Worm (Caenorhabditis elegans) whole organism, L4 larva: ENCODE data around the gene srx-125.

Source experiments
- D1046.2 ChIP-seq: fragments of 200-800 bp; sonication (Bioruptor generic); IDR thresholded peaks from 2 replicates; pipeline ENCODE4 v1.3.6; 2022; ENCODE audit warnings: missing genetic modification characterization, missing compliant biosample characterization
- R02D3.7 ChIP-seq: fragments of 150-350 bp; sonication (generic microtip); optimal IDR thresholded peaks from 3 replicates; lab custom pipeline; 2014; ENCODE audit warnings: missing biosample characterization, missing genetic modification characterization
- ZK546.5 ChIP-seq, 2 experiments: sonication (generic microtip); optimal IDR thresholded peaks; 2 replicates each; lab custom pipeline; 2017; ENCODE audit warnings: missing biosample characterization in 2 of 2, missing genetic modification characterization in 2 of 2
- aha-1 ChIP-seq: fragments of 150-350 bp; peaks from one replicate; lab custom pipeline; 2014; ENCODE audit warnings: missing biosample characterization, missing genetic modification characterization
- attf-4 ChIP-seq: sonication (generic microtip); optimal IDR thresholded peaks from 3 replicates; lab custom pipeline; 2017; ENCODE audit warnings: missing biosample characterization, missing genetic modification characterization
- ceh-20 ChIP-seq: fragments of 200-800 bp; sonication (Bioruptor generic); IDR thresholded peaks from 2 replicates; pipeline ENCODE4 v1.3.6; 2022; ENCODE audit warnings: missing genetic modification reagents, missing genetic modification characterization, missing compliant biosample characterization
- ceh-32 ChIP-seq: sonication (generic microtip); optimal IDR thresholded peaks from 2 replicates; lab custom pipeline; 2016; ENCODE audit warnings: mild to moderate bottlenecking, missing genetic modification characterization, missing compliant biosample characterization; ENCODE audit not compliant: poor library complexity
- ceh-44 ChIP-seq: fragments of 200-800 bp; sonication (Bioruptor generic); IDR thresholded peaks from 2 replicates; pipeline ENCODE4 v1.3.6; 2022; ENCODE audit warnings: missing genetic modification reagents, missing genetic modification characterization, missing compliant biosample characterization
- ceh-62 ChIP-seq: sonication (generic microtip); optimal IDR thresholded peaks from 2 replicates; lab custom pipeline; 2017; ENCODE audit warnings: missing biosample characterization, missing genetic modification characterization
- ctbp-1 ChIP-seq: fragments of 200-800 bp; sonication (Bioruptor generic); IDR thresholded peaks from 2 replicates; pipeline ENCODE4 v1.3.6; 2022; ENCODE audit warnings: missing genetic modification reagents, missing genetic modification characterization, missing compliant biosample characterization
- daf-12 ChIP-seq: fragments of 150-350 bp; optimal IDR thresholded peaks from 2 replicates; lab custom pipeline; 2014; ENCODE audit warnings: missing biosample characterization, missing genetic modification reagents, missing genetic modification characterization
- daf-19 ChIP-seq: fragments of 200-800 bp; sonication (Bioruptor generic); conservative IDR thresholded peaks from 2 replicates; pipeline ENCODE4 v1.3.6; 2022; ENCODE audit warnings: missing genetic modification characterization, missing compliant biosample characterization
- dmd-9 ChIP-seq: fragments of 200-800 bp; sonication (Bioruptor generic); IDR thresholded peaks from 2 replicates; pipeline ENCODE4 v1.3.6; 2022; ENCODE audit warnings: missing genetic modification reagents, missing genetic modification characterization, missing compliant biosample characterization
- duxl-1 ChIP-seq: sonication (generic microtip); optimal IDR thresholded peaks from 2 replicates; lab custom pipeline; 2016; ENCODE audit warnings: mild to moderate bottlenecking, missing genetic modification characterization, moderate library complexity, missing compliant biosample characterization; ENCODE audit not compliant: poor library complexity
- egl-43 ChIP-seq: fragments of 200-800 bp; sonication (Bioruptor generic); IDR thresholded peaks from 2 replicates; pipeline ENCODE4 v1.3.6; 2022; ENCODE audit warnings: missing genetic modification reagents, missing genetic modification characterization, missing compliant biosample characterization
- gei-8 ChIP-seq: fragments of 200-800 bp; sonication (Bioruptor generic); optimal IDR thresholded peaks from 2 replicates; lab custom pipeline; 2018; ENCODE audit warnings: mild to moderate bottlenecking, missing genetic modification characterization, missing compliant biosample characterization
- hif-1 ChIP-seq, 2 experiments: sonication (generic microtip); optimal IDR thresholded peaks; 2 replicates each; lab custom pipeline; 2016 to 2017; ENCODE audit warnings: missing compliant biosample characterization in 2 of 2, missing genetic modification characterization in 2 of 2, missing genetic modification reagents in 2 of 2, missing genotype in 2 of 2, mild to moderate bottlenecking in 1 of 2
- hlh-11 ChIP-seq: fragments of 200-800 bp; sonication (Bioruptor generic); optimal IDR thresholded peaks from 2 replicates; lab custom pipeline; 2018; ENCODE audit warnings: mild to moderate bottlenecking, missing genetic modification characterization, missing compliant biosample characterization
- hmg-1.1 ChIP-seq: fragments of 200-800 bp; sonication (Bioruptor generic); IDR thresholded peaks from 2 replicates; pipeline ENCODE4 v1.3.6; 2022; ENCODE audit warnings: missing genetic modification reagents, missing genetic modification characterization, missing compliant biosample characterization
- lim-7 ChIP-seq: fragments of 200-800 bp; sonication (Bioruptor generic); IDR thresholded peaks from 2 replicates; pipeline ENCODE4 v1.3.6; 2022; ENCODE audit warnings: missing genetic modification characterization, missing compliant biosample characterization
- lin-13 ChIP-seq: fragments of 150-350 bp; optimal IDR thresholded peaks from 2 replicates; lab custom pipeline; 2014; ENCODE audit warnings: missing biosample characterization, missing genetic modification reagents, missing genetic modification characterization
- lin-39 ChIP-seq: fragments of 150-350 bp; optimal IDR thresholded peaks from 2 replicates; lab custom pipeline; 2014; ENCODE audit warnings: missing biosample characterization, missing genetic modification reagents, missing genetic modification characterization
- lsy-2 ChIP-seq, 2 experiments: fragments of 150-350 bp in 1 of 2; sonication (generic microtip) in 1 of 2; optimal IDR thresholded peaks; 2 replicates each; lab custom pipeline; 2014 to 2017; ENCODE audit warnings: missing biosample characterization in 2 of 2, missing genetic modification characterization in 2 of 2
- mdl-1 ChIP-seq, 2 experiments: fragments of 150-350 bp in 1 of 2; sonication (generic microtip) in 1 of 2; optimal IDR thresholded peaks; 2 replicates each; lab custom pipeline; 2014 to 2017; ENCODE audit warnings: missing biosample characterization in 2 of 2, missing genetic modification characterization in 2 of 2
- mep-1 ChIP-seq: fragments of 150-350 bp; sonication (generic microtip); optimal IDR thresholded peaks from 3 replicates; lab custom pipeline; 2014; ENCODE audit warnings: missing biosample characterization, missing genetic modification characterization
- mxl-2 ChIP-seq: fragments of 200-800 bp; sonication (Bioruptor generic); conservative IDR thresholded peaks from 2 replicates; pipeline ENCODE4 v1.3.6; 2022; ENCODE audit warnings: missing genetic modification reagents, missing genetic modification characterization, missing compliant biosample characterization
- mxl-3 ChIP-seq: fragments of 200-800 bp; sonication (Bioruptor generic); optimal IDR thresholded peaks from 2 replicates; lab custom pipeline; 2018; ENCODE audit warnings: mild to moderate bottlenecking, missing genetic modification characterization, missing compliant biosample characterization
- nhr-11 ChIP-seq: fragments of 150-350 bp; optimal IDR thresholded peaks from 2 replicates; lab custom pipeline; 2014; ENCODE audit warnings: missing biosample characterization, missing genetic modification characterization
- nhr-111 ChIP-seq: fragments of 200-800 bp; sonication (Bioruptor generic); optimal IDR thresholded peaks from 2 replicates; lab custom pipeline; 2018; ENCODE audit warnings: mild to moderate bottlenecking, missing genetic modification characterization, missing compliant biosample characterization
- nhr-28 ChIP-seq: fragments of 150-350 bp; optimal IDR thresholded peaks from 2 replicates; lab custom pipeline; 2014; ENCODE audit warnings: missing biosample characterization, missing genetic modification characterization
- nhr-41 ChIP-seq: fragments of 200-800 bp; sonication (Bioruptor generic); IDR thresholded peaks from 2 replicates; pipeline ENCODE4 v1.3.6; 2022; ENCODE audit warnings: missing genetic modification reagents, missing genetic modification characterization, missing compliant biosample characterization
- nhr-6 ChIP-seq: fragments of 150-350 bp; optimal IDR thresholded peaks from 2 replicates; lab custom pipeline; 2014; ENCODE audit warnings: missing biosample characterization, missing genetic modification characterization
- nhr-77 ChIP-seq: fragments of 150-350 bp; optimal IDR thresholded peaks from 2 replicates; lab custom pipeline; 2014; ENCODE audit warnings: missing biosample characterization, missing genetic modification characterization
- pha-4 ChIP-seq, 2 experiments: fragments of 150-350 bp in 1 of 2; fragments of 200-800 bp in 1 of 2; sonication (Bioruptor generic) in 1 of 2; IDR thresholded peaks in 1 of 2; optimal IDR thresholded peaks in 1 of 2; 2 replicates each; pipeline versions ENCODE4 v1.3.6 to Lab custom; 2014 to 2022; ENCODE audit warnings: missing genetic modification characterization in 2 of 2, missing genetic modification reagents in 2 of 2, missing biosample characterization in 1 of 2, missing compliant biosample characterization in 1 of 2
- rbr-2 ChIP-seq: sonication (generic microtip); optimal IDR thresholded peaks from 2 replicates; lab custom pipeline; 2016; ENCODE audit warnings: missing genotype, missing genetic modification characterization, missing compliant biosample characterization
- sdz-12 ChIP-seq: fragments of 200-800 bp; sonication (Bioruptor generic); optimal IDR thresholded peaks from 2 replicates; lab custom pipeline; 2018; ENCODE audit warnings: mild to moderate bottlenecking, missing genetic modification characterization, missing compliant biosample characterization
- set-16 ChIP-seq: fragments of 200-800 bp; sonication (Bioruptor generic); IDR thresholded peaks from 2 replicates; pipeline ENCODE4 v1.3.6; 2022; ENCODE audit warnings: missing genetic modification reagents, missing genetic modification characterization, missing compliant biosample characterization
- spr-3 ChIP-seq: fragments of 200-800 bp; sonication (Bioruptor generic); optimal IDR thresholded peaks from 2 replicates; lab custom pipeline; 2018; ENCODE audit warnings: mild to moderate bottlenecking, missing genetic modification characterization, missing compliant biosample characterization
- tra-1 ChIP-seq: fragments of 200-800 bp; sonication (Bioruptor generic); IDR thresholded peaks from 2 replicates; pipeline ENCODE4 v1.3.6; 2022; ENCODE audit warnings: missing genetic modification reagents, missing genetic modification characterization, missing compliant biosample characterization
- unc-39 ChIP-seq: sonication (generic microtip); optimal IDR thresholded peaks from 2 replicates; lab custom pipeline; 2017; ENCODE audit warnings: missing biosample characterization, missing genetic modification characterization
- unc-62 ChIP-seq, 3 experiments: fragments of 150-350 bp in 1 of 3; sonication (generic microtip); optimal IDR thresholded peaks in 2 of 3; peaks in 1 of 3; 1 replicate in 1 of 3; 2 replicates in 2 of 3; lab custom pipeline; 2014 to 2017; ENCODE audit warnings: missing biosample characterization in 3 of 3, missing genetic modification characterization in 3 of 3, missing genetic modification reagents in 3 of 3, missing genotype in 1 of 3
- zfp-3 ChIP-seq: fragments of 200-800 bp; sonication (Bioruptor generic); conservative IDR thresholded peaks from 2 replicates; pipeline ENCODE4 v1.3.6; 2022; ENCODE audit warnings: missing genetic modification reagents, missing genetic modification characterization, missing compliant biosample characterization
- zip-2 ChIP-seq: fragments of 150-350 bp; optimal IDR thresholded peaks from 2 replicates; lab custom pipeline; 2014; ENCODE audit warnings: missing biosample characterization, missing genetic modification characterization

Gene srx-125

ce11 chrV:13393333-13393803, 26.2 kb downstream of the srx-125 start:
- TF ChIP-seq zip-2 (no peak), nhr-6 (tag; lab: Kevin White, UChicago) (no peak), hmg-1.1 (GFP tag; lab: Robert Waterston, UW) (no peak), unc-39 (tag; lab: Kevin White, UChicago) (no peak), lsy-2 (tag; optimal IDR thresholded peaks at IDR 0.05; lab: Kevin White, UChicago) (no peak), hif-1 (tag; optimal IDR thresholded peaks at IDR 0.05; lab: Kevin White, UChicago) (peak in 1 of 2 experiments; percentile 8), ctbp-1 (GFP tag; lab: Robert Waterston, UW) (peak; percentile 41; the same call in 1 of the 2 replicates), ceh-20 (no peak), lin-13 (GFP tag; lab: Kevin White, UChicago) (no peak), egl-43 (GFP tag; lab: Robert Waterston, UW) (0 out of 2 replicates have a peak, but pooled peaks have one; percentile 15), gei-8 (GFP tag; lab: Kevin White, UChicago) (peak; percentile 8), ZK546.5 (tag; optimal IDR thresholded peaks at IDR 0.05; lab: Kevin White, UChicago) (no peak), daf-12 (no peak), spr-3 (GFP tag; lab: Kevin White, UChicago) (no peak), aha-1 (tag; lab: Kevin White, UChicago) (no peak), mdl-1 (tag; optimal IDR thresholded peaks at IDR 0.05; lab: Kevin White, UChicago) (peak in 1 of 2 experiments; percentile 56), tra-1 (GFP tag; lab: Robert Waterston, UW) (no peak), D1046.2 (GFP tag; lab: Robert Waterston, UW) (0 out of 2 replicates have a peak, but pooled peaks have one; percentile 9), duxl-1 (tag; lab: Kevin White, UChicago) (no peak), pha-4 (GFP tag; IDR thresholded peaks at IDR 0.05; lab: Robert Waterston, UW) (no peak), pha-4 (tag; optimal IDR thresholded peaks at IDR 0.05; lab: Kevin White, UChicago) (no peak), zfp-3 (no peak), set-16 (GFP tag; lab: Robert Waterston, UW) (peak; percentile 73), nhr-28 (tag; lab: Kevin White, UChicago) (peak; percentile 87), ceh-44 (GFP tag; lab: Robert Waterston, UW) (no peak), daf-19 (GFP tag; lab: Robert Waterston, UW) (no peak), unc-62 (GFP tag; optimal IDR thresholded peaks at IDR 0.05 in 1 of 2; lab: Kevin White, UChicago) (peak in 1 of 2 experiments; percentile 85), unc-62 (tag; optimal IDR thresholded peaks at IDR 0.05; lab: Kevin White, UChicago) (no peak), nhr-111 (GFP tag; lab: Kevin White, UChicago) (no peak), dmd-9 (GFP tag; lab: Robert Waterston, UW) (no peak), mxl-3 (GFP tag; lab: Kevin White, UChicago) (peak; percentile 57), ceh-62 (no peak), lim-7 (GFP tag; lab: Robert Waterston, UW) (0 out of 2 replicates have a peak, but pooled peaks have one; percentile 45), mep-1 (tag; lab: Kevin White, UChicago) (peak; percentile 10), mxl-2 (no peak), R02D3.7 (tag; lab: Kevin White, UChicago) (no peak), lin-39 (no peak), nhr-77 (tag; lab: Kevin White, UChicago) (no peak), rbr-2 (peak; percentile 18), attf-4 (tag; lab: Kevin White, UChicago) (no peak), nhr-41 (GFP tag; lab: Robert Waterston, UW) (no peak), hlh-11 (tag; lab: Kevin White, UChicago) (peak; percentile 73), sdz-12 (no peak), ceh-32 (tag; lab: Kevin White, UChicago) (no peak), nhr-11 (tag; lab: Kevin White, UChicago) (peak; percentile 20)
